Worm (Caenorhabditis elegans) whole organism, L4 larva: Measurements from ENCODE around the gene Y111B2A.1.

Experiments
- ama-1 ChIP-seq: fragments of 150-350 bp; optimal IDR thresholded peaks from 2 replicates; lab custom pipeline; 2014; ENCODE audit warnings: inconsistent platforms, mixed read lengths
- daf-19 ChIP-seq: fragments of 200-800 bp; sonication (Bioruptor generic); conservative IDR thresholded peaks from 2 replicates; pipeline ENCODE4 v1.3.6; 2022; ENCODE audit warnings: missing genetic modification characterization, missing compliant biosample characterization
- egl-43 ChIP-seq: fragments of 200-800 bp; sonication (Bioruptor generic); IDR thresholded peaks from 2 replicates; pipeline ENCODE4 v1.3.6; 2022; ENCODE audit warnings: missing genetic modification reagents, missing genetic modification characterization, missing compliant biosample characterization
- fos-1 ChIP-seq: fragments of 150-350 bp; optimal IDR thresholded peaks from 2 replicates; lab custom pipeline; 2014; ENCODE audit warnings: missing biosample characterization, missing genetic modification characterization
- lin-15B ChIP-seq: fragments of 150-350 bp; sonication (generic microtip); optimal IDR thresholded peaks from 3 replicates; lab custom pipeline; 2014; ENCODE audit warnings: missing biosample characterization, missing genetic modification characterization
- lin-38 ChIP-seq: fragments of 200-800 bp; sonication (Bioruptor generic); IDR thresholded peaks from 2 replicates; pipeline ENCODE4 v1.3.6; 2022; ENCODE audit warnings: missing genetic modification reagents, missing genetic modification characterization, missing compliant biosample characterization
- nhr-28 ChIP-seq: fragments of 150-350 bp; optimal IDR thresholded peaks from 2 replicates; lab custom pipeline; 2014; ENCODE audit warnings: missing biosample characterization, missing genetic modification characterization
- saeg-2 ChIP-seq: fragments of 200-800 bp; sonication (Bioruptor generic); IDR thresholded peaks from 2 replicates; pipeline ENCODE4 v1.3.6; 2022; ENCODE audit warnings: missing genetic modification reagents, missing genetic modification characterization, missing compliant biosample characterization
- unc-62 ChIP-seq, 3 experiments: fragments of 150-350 bp in 1 of 3; sonication (generic microtip); optimal IDR thresholded peaks in 2 of 3; peaks in 1 of 3; 1 replicate in 1 of 3; 2 replicates in 2 of 3; lab custom pipeline; 2014 to 2017; ENCODE audit warnings: missing biosample characterization in 3 of 3, missing genetic modification characterization in 3 of 3, missing genetic modification reagents in 3 of 3, missing genotype in 1 of 3

- TF ChIP-seq ama-1 (no peak), fos-1 (tag; lab: Kevin White, UChicago) (no peak), daf-19 (GFP tag; lab: Robert Waterston, UW) (no peak), egl-43 (GFP tag; lab: Robert Waterston, UW) (no peak; the same call in 1 of the 2 replicates), unc-62 (GFP tag; optimal IDR thresholded peaks at IDR 0.05 in 1 of 2; lab: Kevin White, UChicago) (no peak), unc-62 (tag; optimal IDR thresholded peaks at IDR 0.05; lab: Kevin White, UChicago) (no peak), saeg-2 (no peak), lin-15B (tag; lab: Kevin White, UChicago) (no peak), nhr-28 (no peak), lin-38 (GFP tag; lab: Robert Waterston, UW) (no peak)
These were observed 24.9 kb downstream of the Y111B2A.1 start for ce11 chrIII:12470589-12470988.
